Fruit fly (Drosophila melanogaster) whole organism, embryonic: Measurements from ENCODE around the gene CG15602.

Experiments
- Abd-B ChIP-seq: fragments of 200-800 bp; sonication (Bioruptor generic); optimal IDR thresholded peaks from 2 replicates; lab custom pipeline; 2018; ENCODE audit warnings: missing biosample characterization, mild to moderate bottlenecking, missing genetic modification characterization, moderate library complexity
- CG10209 ChIP-seq: fragments of 200-800 bp; sonication (Bioruptor generic); optimal IDR thresholded peaks from 3 replicates; lab custom pipeline; 2017; ENCODE audit warnings: missing biosample characterization, mild to moderate bottlenecking, missing genetic modification characterization, missing genetic modification reagents
- CG12071 ChIP-seq: fragments of 200-800 bp; sonication (Bioruptor generic); optimal IDR thresholded peaks from 3 replicates; lab custom pipeline; 2018; ENCODE audit warnings: missing biosample characterization, mild to moderate bottlenecking, missing genetic modification characterization
- CG12299 ChIP-seq: fragments of 200-800 bp; sonication (Bioruptor generic); optimal IDR thresholded peaks from 2 replicates; lab custom pipeline; 2018; ENCODE audit warnings: missing biosample characterization, mild to moderate bottlenecking, missing genetic modification characterization
- CG12391 ChIP-seq: fragments of 200-800 bp; sonication (Bioruptor generic); optimal IDR thresholded peaks from 3 replicates; lab custom pipeline; 2018; ENCODE audit warnings: missing biosample characterization, mild to moderate bottlenecking, missing genetic modification characterization, moderate library complexity
- CG13894 ChIP-seq: fragments of 200-800 bp; sonication (Bioruptor generic); optimal IDR thresholded peaks from 3 replicates; lab custom pipeline; 2018; ENCODE audit warnings: missing biosample characterization, mild to moderate bottlenecking, missing genetic modification characterization, moderate library complexity
- CG14710 ChIP-seq: fragments of 200-800 bp; sonication (Bioruptor generic); optimal IDR thresholded peaks from 3 replicates; lab custom pipeline; 2019; ENCODE audit warnings: missing biosample characterization, mild to moderate bottlenecking, missing genetic modification characterization, moderate library complexity
- CG15514 ChIP-seq: fragments of 200-800 bp; sonication (Bioruptor generic); optimal IDR thresholded peaks from 3 replicates; lab custom pipeline; 2017; ENCODE audit warnings: missing biosample characterization, missing genetic modification characterization, mild to moderate bottlenecking, moderate library complexity, missing genetic modification reagents
- CG17361 ChIP-seq: fragments of 200-800 bp; sonication (Bioruptor generic); IDR thresholded peaks from 3 replicates; pipeline ENCODE4 v1.3.6; 2022; ENCODE audit warnings: missing biosample characterization, missing genetic modification characterization
- CG18764 ChIP-seq: fragments of 200-800 bp; sonication (Bioruptor generic); optimal IDR thresholded peaks from 3 replicates; lab custom pipeline; 2016; ENCODE audit warnings: missing biosample characterization, missing genetic modification characterization
- CG2120 ChIP-seq: fragments of 200-800 bp; sonication (Bioruptor generic); optimal IDR thresholded peaks from 3 replicates; lab custom pipeline; 2016; ENCODE audit warnings: missing biosample characterization, missing genetic modification characterization
- CG30403 ChIP-seq: fragments of 200-800 bp; sonication (Bioruptor generic); optimal IDR thresholded peaks from 3 replicates; lab custom pipeline; 2016; ENCODE audit warnings: missing biosample characterization, missing genetic modification characterization
- CG31441 ChIP-seq: fragments of 200-800 bp; sonication (Bioruptor generic); IDR thresholded peaks from 2 replicates; pipeline ENCODE4 v1.3.6; 2022; ENCODE audit warnings: missing biosample characterization, missing genetic modification characterization
- CG3281 ChIP-seq: fragments of 200-800 bp; sonication (Bioruptor generic); optimal IDR thresholded peaks from 3 replicates; lab custom pipeline; 2017; ENCODE audit warnings: missing biosample characterization, mild to moderate bottlenecking, missing genetic modification characterization
- CG4404 ChIP-seq: fragments of 200-800 bp; sonication (Bioruptor generic); IDR thresholded peaks from 2 replicates; pipeline ENCODE4 v1.3.6; 2022; ENCODE audit warnings: missing biosample characterization, missing genetic modification characterization
- CG8359 ChIP-seq: fragments of 200-800 bp; sonication (Bioruptor generic); optimal IDR thresholded peaks from 2 replicates; lab custom pipeline; 2017; ENCODE audit warnings: missing biosample characterization, mild to moderate bottlenecking, missing genetic modification characterization, borderline replicate concordance
- CrebB ChIP-seq: fragments of 200-800 bp; sonication (Bioruptor generic); optimal IDR thresholded peaks from 3 replicates; lab custom pipeline; 2018; ENCODE audit warnings: missing biosample characterization, mild to moderate bottlenecking, missing genetic modification characterization
- E2f1 ChIP-seq: fragments of 200-800 bp; sonication (Bioruptor generic); IDR thresholded peaks from 2 replicates; pipeline ENCODE4 v1.3.6; 2022; ENCODE audit warnings: missing biosample characterization, missing genetic modification characterization
- Eip74EF ChIP-seq, 2 experiments: fragments of 200-800 bp in 1 of 2; fragments of >200 bp in 1 of 2; sonication (Bioruptor generic) in 1 of 2; optimal IDR thresholded peaks; 2 replicates each; lab custom pipeline; 2017 to 2019; ENCODE audit warnings: missing biosample characterization in 2 of 2, missing genetic modification characterization in 2 of 2, mild to moderate bottlenecking in 1 of 2, moderate library complexity in 1 of 2
- Fer1 ChIP-seq: fragments of 200-800 bp; sonication (Bioruptor generic); optimal IDR thresholded peaks from 2 replicates; lab custom pipeline; 2017; ENCODE audit warnings: missing biosample characterization, mild to moderate bottlenecking, missing genetic modification characterization
- Nf-YC ChIP-seq: fragments of 200-800 bp; optimal IDR thresholded peaks from 3 replicates; lab custom pipeline; 2019; ENCODE audit warnings: missing biosample characterization, mild to moderate bottlenecking, missing genetic modification characterization, moderate library complexity
- Rfx ChIP-seq: fragments of 200-800 bp; sonication (Bioruptor generic); IDR thresholded peaks from 2 replicates; pipeline ENCODE4 v1.3.6; 2022; ENCODE audit warnings: missing biosample characterization, missing genetic modification characterization
- Rx ChIP-seq: fragments of 200-800 bp; sonication (Bioruptor generic); IDR thresholded peaks from 2 replicates; pipeline ENCODE4 v1.3.6; 2022; ENCODE audit warnings: missing biosample characterization, missing genetic modification characterization
- Six4 ChIP-seq: fragments of 200-800 bp; sonication (Bioruptor generic); optimal IDR thresholded peaks from 2 replicates; lab custom pipeline; 2016; ENCODE audit warnings: missing biosample characterization, missing genetic modification characterization
- TFAM ChIP-seq: fragments of 200-800 bp; sonication (Bioruptor generic); optimal IDR thresholded peaks from 2 replicates; lab custom pipeline; 2017; ENCODE audit warnings: missing biosample characterization, missing genetic modification characterization, inconsistent platforms
- bbx ChIP-seq: fragments of 200-800 bp; sonication (Bioruptor generic); IDR thresholded peaks from 2 replicates; pipeline ENCODE4 v1.3.6; 2022; ENCODE audit warnings: missing biosample characterization, missing genetic modification characterization; ENCODE audit not compliant: partially characterized antibody
- cato ChIP-seq: fragments of 200-800 bp; sonication (Bioruptor generic); optimal IDR thresholded peaks from 2 replicates; lab custom pipeline; 2016; ENCODE audit warnings: missing biosample characterization, missing genetic modification characterization, borderline replicate concordance
- caup ChIP-seq: fragments of 200-800 bp; sonication (Bioruptor generic); optimal IDR thresholded peaks from 3 replicates; lab custom pipeline; 2017; ENCODE audit warnings: missing biosample characterization, mild to moderate bottlenecking, missing genetic modification characterization, moderate library complexity; ENCODE audit not compliant: severe bottlenecking
- chinmo ChIP-seq: fragments of 200-800 bp; sonication (Bioruptor generic); IDR thresholded peaks from 4 replicates; pipeline ENCODE4 v1.3.6; 2022; ENCODE audit warnings: missing biosample characterization, missing genetic modification characterization; ENCODE audit not compliant: partially characterized antibody
- eyg ChIP-seq: fragments of 200-800 bp; sonication (Bioruptor generic); optimal IDR thresholded peaks from 3 replicates; lab custom pipeline; 2016; ENCODE audit warnings: missing biosample characterization, missing genetic modification characterization
- fd64A ChIP-seq: fragments of 200-800 bp; sonication (Bioruptor generic); optimal IDR thresholded peaks from 3 replicates; lab custom pipeline; 2018; ENCODE audit warnings: missing biosample characterization, mild to moderate bottlenecking, missing genetic modification characterization
- grau ChIP-seq: fragments of 200-800 bp; optimal IDR thresholded peaks from 3 replicates; lab custom pipeline; 2019; ENCODE audit warnings: missing biosample characterization, mild to moderate bottlenecking, missing genetic modification characterization, moderate library complexity
- jigr1 ChIP-seq: fragments of 200-800 bp; sonication (Bioruptor generic); IDR thresholded peaks from 3 replicates; pipeline ENCODE4 v1.3.6; 2022; ENCODE audit warnings: missing biosample characterization, missing genetic modification characterization
- lola ChIP-seq, 3 experiments: fragments of >200 bp in 2 of 3; fragments of 200-800 bp in 1 of 3; sonication (Bioruptor generic) in 1 of 3; optimal IDR thresholded peaks; 2 replicates each; lab custom pipeline; 2017 to 2019; ENCODE audit warnings: missing biosample characterization in 3 of 3, missing genetic modification characterization in 3 of 3, mild to moderate bottlenecking in 1 of 3, moderate library complexity in 1 of 3
- mam ChIP-seq: fragments of 200-800 bp; sonication (Bioruptor generic); optimal IDR thresholded peaks from 3 replicates; lab custom pipeline; 2016; ENCODE audit warnings: missing biosample characterization, missing genetic modification characterization
- nerfin-2 ChIP-seq: fragments of 200-800 bp; sonication (Bioruptor generic); IDR thresholded peaks from 2 replicates; pipeline ENCODE4 v1.3.6; 2022; ENCODE audit warnings: missing biosample characterization, missing genetic modification characterization; ENCODE audit not compliant: partially characterized antibody
- phol ChIP-seq: fragments of 200-800 bp; sonication (Bioruptor generic); optimal IDR thresholded peaks from 3 replicates; lab custom pipeline; 2018; ENCODE audit warnings: missing biosample characterization, mild to moderate bottlenecking, missing genetic modification characterization, moderate library complexity
- pros ChIP-seq: fragments of 200-800 bp; sonication (Bioruptor generic); optimal IDR thresholded peaks from 3 replicates; lab custom pipeline; 2019; ENCODE audit warnings: missing biosample characterization, mild to moderate bottlenecking, missing genetic modification characterization, moderate library complexity
- pum ChIP-seq: fragments of 200-800 bp; sonication (Bioruptor generic); optimal IDR thresholded peaks from 2 replicates; lab custom pipeline; 2016; ENCODE audit warnings: missing biosample characterization, missing genetic modification characterization
- scrt ChIP-seq: fragments of 200-800 bp; sonication (Bioruptor generic); optimal IDR thresholded peaks from 2 replicates; lab custom pipeline; 2018; ENCODE audit warnings: missing biosample characterization, mild to moderate bottlenecking, missing genetic modification characterization, moderate library complexity
- so ChIP-seq: fragments of 200-800 bp; sonication (Bioruptor generic); IDR thresholded peaks from 3 replicates; pipeline ENCODE4 v1.3.6; 2022; ENCODE audit warnings: missing biosample characterization, missing genetic modification characterization
- sug ChIP-seq: fragments of 200-800 bp; optimal IDR thresholded peaks from 2 replicates; lab custom pipeline; 2019; ENCODE audit warnings: missing biosample characterization, mild to moderate bottlenecking, missing genetic modification characterization, moderate library complexity
- unc-4 ChIP-seq: fragments of 200-800 bp; sonication (Bioruptor generic); IDR thresholded peaks from 2 replicates; pipeline ENCODE4 v1.3.6; 2022; ENCODE audit warnings: missing biosample characterization, missing genetic modification characterization; ENCODE audit not compliant: partially characterized antibody
- vnd ChIP-seq: fragments of 200-800 bp; sonication (Bioruptor generic); IDR thresholded peaks from 3 replicates; pipeline ENCODE4 v1.3.6; 2022; ENCODE audit warnings: missing biosample characterization, missing genetic modification characterization; ENCODE audit not compliant: partially characterized antibody
- vvl ChIP-seq: fragments of 200-800 bp; sonication (Bioruptor generic); IDR thresholded peaks from 2 replicates; pipeline ENCODE4 v1.3.6; 2022; ENCODE audit warnings: missing biosample characterization, missing genetic modification characterization
- zfh1 ChIP-seq: fragments of 200-800 bp; sonication (Bioruptor generic); IDR thresholded peaks from 3 replicates; pipeline ENCODE4 v1.3.6; 2022; ENCODE audit warnings: missing biosample characterization, missing genetic modification characterization
- zfh2 ChIP-seq: fragments of 200-800 bp; sonication (Bioruptor generic); optimal IDR thresholded peaks from 2 replicates; lab custom pipeline; 2016; ENCODE audit warnings: missing biosample characterization, missing genetic modification characterization

CG15602 gene

dm6 chrX:15802880-15803650 lies 3.8 kb downstream of the CG15602 start (continued):
- TF ChIP-seq CG8359 (GFP tag; lab: Kevin White, UChicago) (no peak), unc-4 (GFP tag; lab: Robert Waterston, UW) (peak; percentile 73), fd64A (GFP tag; lab: Kevin White, UChicago) (no peak), Abd-B (GFP tag; lab: Kevin White, UChicago) (no peak), pum (GFP tag; lab: Kevin White, UChicago) (no peak), nerfin-2 (GFP tag; lab: Robert Waterston, UW) (peak; percentile 53; the same call in 1 of the 2 replicates), Fer1 (GFP tag; lab: Kevin White, UChicago) (peak; percentile 6), CG12391 (peak; percentile 34), Six4 (GFP tag; lab: Kevin White, UChicago) (peak; percentile 17), grau (tag; lab: Kevin White, UChicago) (peak; percentile 37), phol (tag; lab: Kevin White, UChicago) (peak; percentile 43), sug (tag; lab: Kevin White, UChicago) (peak; percentile 54), CG18764 (GFP tag; lab: Kevin White, UChicago) (no peak), Rfx (GFP tag; lab: Robert Waterston, UW) (peak; percentile 56), CG4404 (GFP tag; lab: Robert Waterston, UW) (no peak), lola (GFP tag; optimal IDR thresholded peaks at IDR 0.05; lab: Kevin White, UChicago) (no peak), E2f1 (GFP tag; lab: Robert Waterston, UW) (no peak), so (GFP tag; lab: Robert Waterston, UW) (no peak), jigr1 (GFP tag; lab: Robert Waterston, UW) (no peak), CG14710 (tag; lab: Kevin White, UChicago) (peak; percentile 28), CG12299 (tag; lab: Kevin White, UChicago) (no peak), CrebB (tag; lab: Kevin White, UChicago) (no peak), CG13894 (peak; percentile 46), chinmo (GFP tag; lab: Robert Waterston, UW) (peak; percentile 65; the same call in 2 of the 4 replicates), scrt (GFP tag; lab: Kevin White, UChicago) (peak; percentile 14), TFAM (GFP tag; lab: Kevin White, UChicago) (no peak), CG15514 (GFP tag; lab: Kevin White, UChicago) (peak; percentile 47), CG10209 (GFP tag; lab: Kevin White, UChicago) (peak; percentile 5), zfh1 (GFP tag; lab: Robert Waterston, UW) (0 out of 3 replicates have a peak, but pooled peaks have one; percentile 24), Rx (GFP tag; lab: Robert Waterston, UW) (no peak), caup (GFP tag; lab: Kevin White, UChicago) (no peak), bbx (GFP tag; lab: Robert Waterston, UW) (peak; percentile 74), CG31441 (no peak), CG12071 (GFP tag; lab: Kevin White, UChicago) (no peak), zfh2 (GFP tag; lab: Kevin White, UChicago) (no peak), Nf-YC (tag; lab: Kevin White, UChicago) (peak; percentile 88), CG30403 (GFP tag; lab: Kevin White, UChicago) (peak; percentile 10), CG3281 (GFP tag; lab: Kevin White, UChicago) (peak; percentile 32), Eip74EF (GFP tag; optimal IDR thresholded peaks at IDR 0.05; lab: Kevin White, UChicago) (no peak), pros (no peak), CG2120 (GFP tag; lab: Kevin White, UChicago) (peak; percentile 31), cato (GFP tag; lab: Kevin White, UChicago) (no peak), vvl (GFP tag; lab: Robert Waterston, UW) (peak; percentile 18; the same call in 1 of the 2 replicates), eyg (GFP tag; lab: Kevin White, UChicago) (no peak), CG17361 (GFP tag; lab: Robert Waterston, UW) (no peak), mam (GFP tag; lab: Kevin White, UChicago) (peak; percentile 15), vnd (GFP tag; lab: Robert Waterston, UW) (peak; percentile 59; the same call in 2 of the 3 replicates)
